Fruit fly (Drosophila melanogaster): ENCODE data around the gene RpS5a.

dm6 chrX:17172777-17173315, 24.8 kb upstream of the RpS5a start:
- TF ChIP-seq CG31365 (tag; optimal IDR thresholded peaks at IDR 0.05), result no peak
- TF ChIP-seq p53 (GFP tag; optimal IDR thresholded peaks at IDR 0.05), result no peak
- TF ChIP-seq CG17361 (GFP tag; IDR thresholded peaks at IDR 0.05), result no peak
- TF ChIP-seq stwl (tag; optimal IDR thresholded peaks at IDR 0.05), result no peak

Data from whole organism, embryonic.